Fruit fly (Drosophila melanogaster): ENCODE data around the gene CG3592.

CG3592 gene

dm6 chrX:2919742-2920141 is 15.2 kb upstream of the CG3592 start, which contains the start of gene CG3588 (continued):
- peak; percentile 35 for TF ChIP-seq CrebB (tag; optimal IDR thresholded peaks at IDR 0.05)
- no peak for TF ChIP-seq wor (GFP tag; IDR thresholded peaks at IDR 0.05)
- peak; percentile 34 for TF ChIP-seq CG18262 (tag; optimal IDR thresholded peaks at IDR 0.05)
- peak; percentile 88 for TF ChIP-seq CG11456 (GFP tag; IDR thresholded peaks at IDR 0.05)
- 0 out of 2 replicates have a peak, but pooled peaks have one; percentile 32 for TF ChIP-seq bowl (GFP tag; IDR thresholded peaks at IDR 0.05)
- no peak for TF ChIP-seq unc-4 (GFP tag; IDR thresholded peaks at IDR 0.05; ENCODE audit: partially characterized antibody)
- no peak for TF ChIP-seq CG10431 (GFP tag; optimal IDR thresholded peaks at IDR 0.05)
- no peak for TF ChIP-seq GATAe (GFP tag; conservative IDR thresholded peaks at IDR 0.05)
- TF ChIP-seq E2f2 (GFP tag; IDR thresholded peaks at IDR 0.05), result peak; percentile 51
- peak; percentile 82 for TF ChIP-seq Fer3 (tag; optimal IDR thresholded peaks at IDR 0.05)
- peak; percentile 79 for TF ChIP-seq CG13894 (tag; optimal IDR thresholded peaks at IDR 0.05)
- TF ChIP-seq aop (GFP tag; IDR thresholded peaks at IDR 0.05), result no peak
- no peak for TF ChIP-seq CG17912 (GFP tag; optimal IDR thresholded peaks at IDR 0.05)
- TF ChIP-seq pita (GFP tag; optimal IDR thresholded peaks at IDR 0.05), result no peak
- peak in 1 of 2 experiments; percentile 66 for TF ChIP-seq bsh (GFP tag; optimal IDR thresholded peaks at IDR 0.05)
- peak; percentile 34 for TF ChIP-seq CG4854 (GFP tag; optimal IDR thresholded peaks at IDR 0.05)
- peak; percentile 31 for TF ChIP-seq abd-A (tag; optimal IDR thresholded peaks at IDR 0.05)
- TF ChIP-seq caup (GFP tag; optimal IDR thresholded peaks at IDR 0.05; ENCODE audit: severe bottlenecking), result peak; percentile 77
- TF ChIP-seq CG10209 (GFP tag; optimal IDR thresholded peaks at IDR 0.05), result peak; percentile 61
- peak; percentile 70 for TF ChIP-seq sqz (GFP tag; optimal IDR thresholded peaks at IDR 0.05)
- TF ChIP-seq btn (GFP tag; optimal IDR thresholded peaks at IDR 0.05), result peak; percentile 31
- TF ChIP-seq CG9817 (tag; optimal IDR thresholded peaks at IDR 0.05), result peak; percentile 75
- TF ChIP-seq D (optimal IDR thresholded peaks at IDR 0.05), result no peak
- TF ChIP-seq D (GFP tag; optimal IDR thresholded peaks at IDR 0.05), result no peak
- 0 out of 2 replicates have a peak, but pooled peaks have one; percentile 33 for TF ChIP-seq CG1024 (GFP tag; IDR thresholded peaks at IDR 0.05)
- TF ChIP-seq CG4617 (GFP tag; optimal IDR thresholded peaks at IDR 0.05; ENCODE audit: borderline replicate concordance), result no peak
- peak; percentile 72 for TF ChIP-seq stc (GFP tag; IDR thresholded peaks at IDR 0.05)
- no peak for TF ChIP-seq luna (GFP tag; optimal IDR thresholded peaks at IDR 0.05)
- peak; percentile 75 for TF ChIP-seq Xbp1 (GFP tag; optimal IDR thresholded peaks at IDR 0.05)
- TF ChIP-seq CG12071 (GFP tag; optimal IDR thresholded peaks at IDR 0.05), result peak; percentile 54
- TF ChIP-seq Bteb2 (GFP tag; optimal IDR thresholded peaks at IDR 0.05), result peak; percentile 80
- no peak for TF ChIP-seq CG15479 (GFP tag; optimal IDR thresholded peaks at IDR 0.05)
- TF ChIP-seq CG6854 (GFP tag; optimal IDR thresholded peaks at IDR 0.05), result peak; percentile 60
- TF ChIP-seq CG12744 (GFP tag; optimal IDR thresholded peaks at IDR 0.05), result peak; percentile 81
- peak; percentile 84 for TF ChIP-seq CG14441 (GFP tag; IDR thresholded peaks at IDR 0.05)
- TF ChIP-seq gro (GFP tag; optimal IDR thresholded peaks at IDR 0.05), result peak; percentile 93
- TF ChIP-seq CG7839 (tag; optimal IDR thresholded peaks at IDR 0.05), result peak; percentile 82
- TF ChIP-seq Awh (GFP tag; IDR thresholded peaks at IDR 0.05), result peak; percentile 43; the same call in 1 of the 2 replicates
- peak; percentile 80 for TF ChIP-seq Aef1 (GFP tag; IDR thresholded peaks at IDR 0.05)
- peak; percentile 57 for TF ChIP-seq B-H1 (GFP tag; IDR thresholded peaks at IDR 0.05)
- no peak for TF ChIP-seq CG11723 (GFP tag; optimal IDR thresholded peaks at IDR 0.05)
- TF ChIP-seq seq (GFP tag; IDR thresholded peaks at IDR 0.05), result peak; percentile 73
- TF ChIP-seq CG14710 (tag; optimal IDR thresholded peaks at IDR 0.05), result peak; percentile 32
- peak; percentile 46 for TF ChIP-seq Blimp-1 (GFP tag; optimal IDR thresholded peaks at IDR 0.05)
- peak; percentile 44 for TF ChIP-seq CG5245 (GFP tag; optimal IDR thresholded peaks at IDR 0.05)
- peak; percentile 57 for TF ChIP-seq emc (GFP tag; optimal IDR thresholded peaks at IDR 0.05)
- TF ChIP-seq Abd-B (GFP tag; optimal IDR thresholded peaks at IDR 0.05), result peak; percentile 61
- TF ChIP-seq CG17612 (GFP tag; IDR thresholded peaks at IDR 0.05), result peak; percentile 65; the same call in 1 of the 2 replicates
- TF ChIP-seq NK7.1 (GFP tag; optimal IDR thresholded peaks at IDR 0.05), result peak; percentile 42
- peak; percentile 41 for TF ChIP-seq CG10267 (tag; optimal IDR thresholded peaks at IDR 0.05)
- TF ChIP-seq CG3838 (GFP tag; optimal IDR thresholded peaks at IDR 0.05), result peak; percentile 21
